Fruit fly (Drosophila melanogaster): Measurements from ENCODE around the gene Tpc1.
A peak's percentile ranks its signal among the peaks of the same experiment; 100 is the strongest.

Gene Tpc1

DNA sequence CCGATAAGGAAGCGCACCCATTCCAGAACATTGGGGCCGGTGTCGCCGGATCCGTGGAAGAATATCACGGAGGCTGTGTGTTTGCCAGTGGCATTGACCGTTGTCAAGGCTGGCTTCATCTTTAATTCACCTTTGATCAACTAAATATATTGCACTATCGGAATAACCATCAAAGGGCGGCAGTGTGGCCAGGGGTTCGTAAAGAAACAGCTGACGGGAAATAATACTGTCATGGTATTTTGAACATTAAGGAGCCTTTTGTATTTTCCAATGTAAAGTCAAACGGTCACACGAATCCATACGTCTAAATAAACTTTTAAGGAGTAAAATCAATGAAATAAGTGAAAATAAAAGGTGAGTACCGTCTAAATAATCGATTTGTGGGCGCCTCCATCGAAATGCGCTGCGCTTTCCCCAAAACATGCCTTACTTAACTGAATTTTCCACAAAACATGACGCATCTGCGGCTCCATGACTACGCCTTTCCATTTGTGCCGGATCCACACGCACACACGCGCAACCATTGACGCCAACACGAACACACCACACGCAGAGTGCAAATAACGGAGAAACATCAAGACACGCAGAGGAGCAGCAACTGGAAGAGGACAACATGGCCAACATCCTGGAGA is 27.6 kb downstream of the Tpc1 start, which contains the start of the genes CG6567 and CG4511 (continued):
- TF ChIP-seq CG6272 (GFP tag; IDR thresholded peaks at IDR 0.05) (no peak), CG12219 (GFP tag; optimal IDR thresholded peaks at IDR 0.05) (no peak), Bgb (GFP tag; IDR thresholded peaks at IDR 0.05; ENCODE audit: partially characterized antibody) (no peak), zen2 (GFP tag; IDR thresholded peaks at IDR 0.05; ENCODE audit: partially characterized antibody) (no peak), dimm (GFP tag; IDR thresholded peaks at IDR 0.05) (no peak), CG12236 (GFP tag; optimal IDR thresholded peaks at IDR 0.05) (no peak), ash1 (GFP tag; optimal IDR thresholded peaks at IDR 0.05) (no peak), CG10462 (GFP tag; optimal IDR thresholded peaks at IDR 0.05) (no peak), MTF-1 (GFP tag; optimal IDR thresholded peaks at IDR 0.05; ENCODE audit: borderline replicate concordance) (no peak), vfl (GFP tag; optimal IDR thresholded peaks at IDR 0.05) (no peak), al (GFP tag; IDR thresholded peaks at IDR 0.05) (no peak), Hsf (GFP tag; optimal IDR thresholded peaks at IDR 0.05) (no peak), danr (GFP tag; IDR thresholded peaks at IDR 0.05) (no peak), CG11456 (GFP tag; IDR thresholded peaks at IDR 0.05) (no peak), croc (GFP tag; conservative IDR thresholded peaks at IDR 0.05) (no peak), CG6175 (GFP tag; IDR thresholded peaks at IDR 0.05) (0 out of 3 replicates have a peak, but pooled peaks have one; percentile 16), CG15601 (tag; optimal IDR thresholded peaks at IDR 0.05) (no peak), CG4854 (GFP tag; optimal IDR thresholded peaks at IDR 0.05) (no peak), fru (optimal IDR thresholded peaks at IDR 0.05) (no peak), pho (GFP tag; optimal IDR thresholded peaks at IDR 0.05) (no peak), Meics (GFP tag; optimal IDR thresholded peaks at IDR 0.05) (no peak), ken (GFP tag; IDR thresholded peaks at IDR 0.05) (no peak), Fer3 (tag; optimal IDR thresholded peaks at IDR 0.05) (no peak), HmgZ (tag; optimal IDR thresholded peaks at IDR 0.05) (peak; percentile 12), CG17186 (GFP tag; optimal IDR thresholded peaks at IDR 0.05) (no peak), CG1647 (GFP tag; optimal IDR thresholded peaks at IDR 0.05) (no peak), NfI (GFP tag; optimal IDR thresholded peaks at IDR 0.05) (no peak), Neu2 (GFP tag; optimal IDR thresholded peaks at IDR 0.05; ENCODE audit: borderline replicate concordance) (no peak), ro (GFP tag; IDR thresholded peaks at IDR 0.05) (no peak), kah (GFP tag; optimal IDR thresholded peaks at IDR 0.05) (no peak), NC2β (GFP tag; optimal IDR thresholded peaks at IDR 0.05) (peak; percentile 9), toy (GFP tag; IDR thresholded peaks at IDR 0.05) (no peak), CG14965 (GFP tag; optimal IDR thresholded peaks at IDR 0.05; ENCODE audit: borderline replicate concordance) (no peak), ci (GFP tag; IDR thresholded peaks at IDR 0.05) (no peak), CG12299 (tag; optimal IDR thresholded peaks at IDR 0.05) (no peak), Myb (GFP tag; optimal IDR thresholded peaks at IDR 0.05) (no peak), row (GFP tag; IDR thresholded peaks at IDR 0.05) (no peak), gcm2 (GFP tag; optimal IDR thresholded peaks at IDR 0.05) (no peak), CG7786 (GFP tag; optimal IDR thresholded peaks at IDR 0.05) (no peak), ssp (GFP tag; IDR thresholded peaks at IDR 0.05) (no peak), CG2129 (GFP tag; IDR thresholded peaks at IDR 0.05; ENCODE audit: partially characterized antibody) (no peak), Pdp1 (GFP tag; optimal IDR thresholded peaks at IDR 0.05) (peak in 1 of 2 experiments; percentile 24), wor (GFP tag; IDR thresholded peaks at IDR 0.05) (no peak), CG18764 (GFP tag; optimal IDR thresholded peaks at IDR 0.05) (no peak), pzg (GFP tag; optimal IDR thresholded peaks at IDR 0.05) (peak; percentile 80), Hr3 (GFP tag; optimal IDR thresholded peaks at IDR 0.05) (no peak), Tbp (GFP tag; optimal IDR thresholded peaks at IDR 0.05) (no peak), CG12769 (tag; optimal IDR thresholded peaks at IDR 0.05) (no peak), Med (GFP tag) (peak; percentile 80), CkIIα-i1 (GFP tag; IDR thresholded peaks at IDR 0.05) (no peak), Sin3A (optimal IDR thresholded peaks at IDR 0.05) (peak; percentile 76), Hmx (GFP tag; optimal IDR thresholded peaks at IDR 0.05) (no peak)
